Worm (Caenorhabditis elegans) whole organism, young adult: Measurements from ENCODE around the gene C34B4.3.

Experiments used
- B0035.1 ChIP-seq: sonication (generic microtip); optimal IDR thresholded peaks from 2 replicates; lab custom pipeline; 2016; ENCODE audit warnings: missing genetic modification characterization, mild to moderate bottlenecking, missing compliant biosample characterization, missing genotype, missing genetic modification reagents
- Y79H2A.3 ChIP-seq: fragments of 200-800 bp; sonication (Bioruptor generic); conservative IDR thresholded peaks from 2 replicates; pipeline ENCODE4 v1.3.6; 2022; ENCODE audit warnings: missing genetic modification reagents, missing genetic modification characterization, missing compliant biosample characterization
- egl-44 ChIP-seq: fragments of 200-800 bp; sonication (Bioruptor generic); IDR thresholded peaks from 2 replicates; pipeline ENCODE4 v1.3.6; 2022; ENCODE audit warnings: missing genetic modification reagents, missing genetic modification characterization, missing compliant biosample characterization
- hsf-1 ChIP-seq: fragments of 200-800 bp; sonication (Bioruptor generic); IDR thresholded peaks from 2 replicates; pipeline ENCODE4 v1.3.6; 2022; ENCODE audit warnings: missing genetic modification reagents, missing genetic modification characterization, missing compliant biosample characterization
- lin-35 ChIP-seq, 3 experiments: fragments of 150-350 bp in 2 of 3; sonication (generic microtip) in 1 of 3; optimal IDR thresholded peaks; 2 replicates each; lab custom pipeline; 2014 to 2018; ENCODE audit warnings: missing biosample characterization in 3 of 3, missing genetic modification characterization in 3 of 3, missing genetic modification reagents in 3 of 3
- nfya-1 ChIP-seq: sonication (generic microtip); optimal IDR thresholded peaks from 2 replicates; lab custom pipeline; 2017; ENCODE audit warnings: antibody characterized with exemption, missing compliant biosample characterization, missing genetic modification characterization, borderline replicate concordance; ENCODE audit not compliant: insufficient read depth
- snpc-4 ChIP-seq, 5 experiments: fragments of 150-350 bp in 1 of 5; sonication (generic microtip) in 4 of 5; optimal IDR thresholded peaks; 2 replicates each; lab custom pipeline; 2014 to 2018; ENCODE audit warnings: missing genetic modification characterization in 5 of 5, missing biosample characterization in 3 of 5, antibody characterized with exemption in 2 of 5, mild to moderate bottlenecking in 2 of 5, missing compliant biosample characterization in 2 of 5, missing genotype in 2 of 5, moderate library complexity in 2 of 5, missing genetic modification reagents in 1 of 5
- somi-1 ChIP-seq: fragments of 200-800 bp; sonication (Bioruptor generic); optimal IDR thresholded peaks from 2 replicates; lab custom pipeline; 2018; ENCODE audit warnings: mild to moderate bottlenecking, missing genetic modification characterization, missing compliant biosample characterization
- unc-130 ChIP-seq: sonication (generic microtip); optimal IDR thresholded peaks from 2 replicates; lab custom pipeline; 2016; ENCODE audit warnings: missing genetic modification reagents, missing genetic modification characterization, missing compliant biosample characterization
- unc-62 ChIP-seq: fragments of 150-350 bp; optimal IDR thresholded peaks from 2 replicates; lab custom pipeline; 2014; ENCODE audit warnings: missing biosample characterization, missing genetic modification reagents, missing genetic modification characterization
- xnd-1 ChIP-seq: sonication (generic microtip); optimal IDR thresholded peaks from 2 replicates; lab custom pipeline; 2016; ENCODE audit warnings: missing genotype, missing genetic modification reagents, missing genetic modification characterization, missing compliant biosample characterization
- ztf-25 ChIP-seq: fragments of 200-800 bp; sonication (Bioruptor generic); IDR thresholded peaks from 2 replicates; pipeline ENCODE4 v1.3.6; 2022; ENCODE audit warnings: missing genetic modification reagents, missing genetic modification characterization, missing compliant biosample characterization

- TF ChIP-seq ztf-25 (GFP tag; lab: Robert Waterston, UW), result no peak
- no peak for TF ChIP-seq unc-62
- TF ChIP-seq B0035.1, result no peak
- TF ChIP-seq nfya-1 (tag; lab: Kevin White, UChicago), result no peak
- no peak for TF ChIP-seq somi-1 (GFP tag; lab: Kevin White, UChicago)
- TF ChIP-seq hsf-1 (GFP tag; lab: Robert Waterston, UW), result no peak
- TF ChIP-seq xnd-1, result no peak
- no peak for TF ChIP-seq lin-35 (GFP tag; optimal IDR thresholded peaks at IDR 0.05; lab: Kevin White, UChicago)
- no peak for TF ChIP-seq Y79H2A.3
- no peak for TF ChIP-seq egl-44 (GFP tag; lab: Robert Waterston, UW)
- no peak for TF ChIP-seq unc-130
- no peak for TF ChIP-seq snpc-4 (GFP tag; optimal IDR thresholded peaks at IDR 0.05; lab: Kevin White, UChicago)
- TF ChIP-seq snpc-4 (tag; optimal IDR thresholded peaks at IDR 0.05; lab: Kevin White, UChicago), result no peak
These were observed 43.7 kb upstream of the C34B4.3 start for ce11 chrV:13114552-13115237.
